Fruit fly (Drosophila melanogaster) whole organism, embryonic: Measurements from ENCODE around the gene Hrd3.

ENCODE experiments used
- B-H1 ChIP-seq: fragments of 200-800 bp; sonication (Bioruptor generic); IDR thresholded peaks from 3 replicates; pipeline ENCODE4 v1.3.6; 2022; ENCODE audit warnings: missing biosample characterization, missing genetic modification characterization
- Blimp-1 ChIP-seq: fragments of 200-800 bp; sonication (Bioruptor generic); optimal IDR thresholded peaks from 3 replicates; lab custom pipeline; 2018; ENCODE audit warnings: missing biosample characterization, missing genetic modification characterization, mild to moderate bottlenecking, moderate library complexity, missing genetic modification reagents
- CG11723 ChIP-seq: fragments of 200-800 bp; sonication (Bioruptor generic); optimal IDR thresholded peaks from 2 replicates; lab custom pipeline; 2017; ENCODE audit warnings: missing biosample characterization, mild to moderate bottlenecking, missing genetic modification characterization
- CG12104 ChIP-seq: fragments of 200-800 bp; sonication (Bioruptor generic); optimal IDR thresholded peaks from 3 replicates; lab custom pipeline; 2016; ENCODE audit warnings: missing biosample characterization, missing genetic modification characterization
- CG12236 ChIP-seq: fragments of 200-800 bp; sonication (Bioruptor generic); optimal IDR thresholded peaks from 2 replicates; lab custom pipeline; 2016; ENCODE audit warnings: missing biosample characterization, missing genetic modification characterization
- CG12659 ChIP-seq: fragments of 200-800 bp; sonication (Bioruptor generic); optimal IDR thresholded peaks from 3 replicates; lab custom pipeline; 2017; ENCODE audit warnings: mild to moderate bottlenecking, missing biosample characterization, missing genetic modification reagents, missing genetic modification characterization
- CG13894 ChIP-seq: fragments of 200-800 bp; sonication (Bioruptor generic); optimal IDR thresholded peaks from 3 replicates; lab custom pipeline; 2018; ENCODE audit warnings: missing biosample characterization, mild to moderate bottlenecking, missing genetic modification characterization, moderate library complexity
- CG14710 ChIP-seq: fragments of 200-800 bp; sonication (Bioruptor generic); optimal IDR thresholded peaks from 3 replicates; lab custom pipeline; 2019; ENCODE audit warnings: missing biosample characterization, mild to moderate bottlenecking, missing genetic modification characterization, moderate library complexity
- CG17385 ChIP-seq: fragments of 200-800 bp; sonication (Bioruptor generic); optimal IDR thresholded peaks from 3 replicates; lab custom pipeline; 2018; ENCODE audit warnings: missing biosample characterization, mild to moderate bottlenecking, missing genetic modification characterization
- CG18262 ChIP-seq: fragments of 200-800 bp; optimal IDR thresholded peaks from 3 replicates; lab custom pipeline; 2019; ENCODE audit warnings: missing biosample characterization, mild to moderate bottlenecking, missing genetic modification characterization, moderate library complexity
- CG2875 ChIP-seq: fragments of 200-800 bp; sonication (Bioruptor generic); optimal IDR thresholded peaks from 2 replicates; lab custom pipeline; 2017; ENCODE audit warnings: missing biosample characterization, mild to moderate bottlenecking, missing genetic modification characterization, missing genetic modification reagents
- CG31388 ChIP-seq: fragments of 200-800 bp; sonication (Bioruptor generic); optimal IDR thresholded peaks from 2 replicates; lab custom pipeline; 2016; ENCODE audit warnings: missing biosample characterization, missing genetic modification characterization
- CG32767 ChIP-seq: fragments of 200-800 bp; sonication (Bioruptor generic); IDR thresholded peaks from 2 replicates; pipeline ENCODE4 v1.3.6; 2022; ENCODE audit warnings: missing biosample characterization, missing genetic modification characterization
- CG32772 ChIP-seq: fragments of 200-800 bp; sonication (Bioruptor generic); IDR thresholded peaks from 2 replicates; pipeline ENCODE4 v1.3.6; 2022; ENCODE audit warnings: missing biosample characterization, missing genetic modification characterization
- CG4404 ChIP-seq: fragments of 200-800 bp; sonication (Bioruptor generic); IDR thresholded peaks from 2 replicates; pipeline ENCODE4 v1.3.6; 2022; ENCODE audit warnings: missing biosample characterization, missing genetic modification characterization
- CG7271 ChIP-seq: fragments of 200-800 bp; sonication (Bioruptor generic); optimal IDR thresholded peaks from 2 replicates; lab custom pipeline; 2018; ENCODE audit warnings: missing biosample characterization, mild to moderate bottlenecking, missing genetic modification characterization, moderate library complexity
- CG7928 ChIP-seq: fragments of 200-800 bp; sonication (Bioruptor generic); optimal IDR thresholded peaks from 2 replicates; lab custom pipeline; 2017; ENCODE audit warnings: missing biosample characterization, mild to moderate bottlenecking, missing genetic modification characterization
- CG8944 ChIP-seq: fragments of 200-800 bp; sonication (Bioruptor generic); optimal IDR thresholded peaks from 3 replicates; lab custom pipeline; 2016; ENCODE audit warnings: missing biosample characterization, missing genetic modification characterization
- D19A ChIP-seq: fragments of 200-800 bp; optimal IDR thresholded peaks from 3 replicates; lab custom pipeline; 2019; ENCODE audit warnings: missing biosample characterization, mild to moderate bottlenecking, missing genetic modification characterization, moderate library complexity
- Dll ChIP-seq: fragments of 200-800 bp; sonication (Bioruptor generic); IDR thresholded peaks from 4 replicates; pipeline ENCODE4 v1.3.6; 2022; ENCODE audit warnings: missing biosample characterization, missing genetic modification characterization; ENCODE audit not compliant: partially characterized antibody
- Ets65A ChIP-seq: fragments of 200-800 bp; sonication (Bioruptor generic); peaks from one replicate; lab custom pipeline; 2016; ENCODE audit warnings: missing biosample characterization, missing genetic modification characterization
- Hr78 ChIP-seq, 2 experiments: fragments of 200-800 bp in 1 of 2; fragments of >200 bp in 1 of 2; sonication (Bioruptor generic) in 1 of 2; optimal IDR thresholded peaks; 2 replicates each; lab custom pipeline; 2017 to 2019; ENCODE audit warnings: missing biosample characterization in 2 of 2, missing genetic modification characterization in 2 of 2, mild to moderate bottlenecking in 1 of 2, moderate library complexity in 1 of 2
- Mrtf ChIP-seq: fragments of 200-800 bp; sonication (Bioruptor generic); IDR thresholded peaks from 3 replicates; pipeline ENCODE4 v1.3.6; 2022; ENCODE audit warnings: missing biosample characterization, missing genetic modification characterization
- Pdp1 ChIP-seq, 2 experiments: fragments of 200-800 bp; sonication (Bioruptor generic); optimal IDR thresholded peaks; 3 replicates each; lab custom pipeline; 2016; ENCODE audit warnings: missing biosample characterization in 2 of 2, missing genetic modification characterization in 2 of 2, mild to moderate bottlenecking in 1 of 2, moderate library complexity in 1 of 2
- Stat92E ChIP-seq, 3 experiments: fragments of >200 bp in 2 of 3; fragments of 200-800 bp in 1 of 3; sonication (Bioruptor generic) in 1 of 3; optimal IDR thresholded peaks; 2 replicates each; lab custom pipeline; 2017 to 2019; ENCODE audit warnings: missing biosample characterization in 3 of 3, missing genetic modification characterization in 3 of 3, mild to moderate bottlenecking in 1 of 3, moderate library complexity in 1 of 3
- Xrp1 ChIP-seq: fragments of 200-800 bp; sonication (Bioruptor generic); IDR thresholded peaks from 2 replicates; pipeline ENCODE4 v1.3.6; 2022; ENCODE audit warnings: missing biosample characterization, missing genetic modification characterization
- chinmo ChIP-seq: fragments of 200-800 bp; sonication (Bioruptor generic); IDR thresholded peaks from 4 replicates; pipeline ENCODE4 v1.3.6; 2022; ENCODE audit warnings: missing biosample characterization, missing genetic modification characterization; ENCODE audit not compliant: partially characterized antibody
- crol ChIP-seq: fragments of 200-800 bp; sonication (Bioruptor generic); IDR thresholded peaks from 2 replicates; pipeline ENCODE4 v1.3.6; 2022; ENCODE audit warnings: missing biosample characterization, missing genetic modification characterization
- cwo ChIP-seq: fragments of 200-800 bp; sonication (Bioruptor generic); optimal IDR thresholded peaks from 3 replicates; lab custom pipeline; 2017; ENCODE audit warnings: missing biosample characterization, missing genetic modification characterization, mild to moderate bottlenecking, moderate library complexity, missing genetic modification reagents
- hb ChIP-seq: fragments of 200-800 bp; sonication (Bioruptor generic); IDR thresholded peaks from 3 replicates; pipeline ENCODE4 v1.3.6; 2022; ENCODE audit warnings: missing biosample characterization, missing genetic modification characterization; ENCODE audit not compliant: partially characterized antibody
- kay ChIP-seq: fragments of 200-800 bp; sonication (Bioruptor generic); optimal IDR thresholded peaks from 2 replicates; lab custom pipeline; 2016; ENCODE audit warnings: missing biosample characterization, missing genetic modification characterization
- kni ChIP-seq: fragments of 200-800 bp; sonication (Bioruptor generic); optimal IDR thresholded peaks from 3 replicates; lab custom pipeline; 2017; ENCODE audit warnings: mild to moderate bottlenecking, missing biosample characterization, missing genetic modification reagents, missing genetic modification characterization
- lov ChIP-seq, 2 experiments: fragments of 200-800 bp in 1 of 2; fragments of >200 bp in 1 of 2; sonication (Bioruptor generic) in 1 of 2; IDR thresholded peaks in 1 of 2; optimal IDR thresholded peaks in 1 of 2; 2 replicates in 1 of 2; 3 replicates in 1 of 2; pipeline versions ENCODE4 v1.3.6 to Lab custom; 2017 to 2022; ENCODE audit warnings: missing biosample characterization in 1 of 2, missing genetic modification characterization in 1 of 2
- nom ChIP-seq: fragments of 200-800 bp; sonication (Bioruptor generic); optimal IDR thresholded peaks from 2 replicates; lab custom pipeline; 2017; ENCODE audit warnings: missing biosample characterization, missing genetic modification characterization, mild to moderate bottlenecking, moderate library complexity, missing genetic modification reagents
- pan ChIP-seq, 4 experiments: fragments of >200 bp in 3 of 4; fragments of 200-800 bp in 1 of 4; sonication (Bioruptor generic) in 1 of 4; optimal IDR thresholded peaks in 3 of 4; IDR thresholded peaks in 1 of 4; 2 replicates each; pipeline versions ENCODE4 v1.3.6 to Lab custom; 2017 to 2022; ENCODE audit warnings: missing biosample characterization in 2 of 4, missing genetic modification characterization in 2 of 4, mixed read lengths in 1 of 4
- pfk ChIP-seq: fragments of 200-800 bp; sonication (Bioruptor generic); optimal IDR thresholded peaks from 2 replicates; lab custom pipeline; 2018; ENCODE audit warnings: missing biosample characterization, mild to moderate bottlenecking, missing genetic modification characterization, moderate library complexity
- pros ChIP-seq: fragments of 200-800 bp; sonication (Bioruptor generic); optimal IDR thresholded peaks from 3 replicates; lab custom pipeline; 2019; ENCODE audit warnings: missing biosample characterization, mild to moderate bottlenecking, missing genetic modification characterization, moderate library complexity
- repo ChIP-seq: fragments of 200-800 bp; sonication (Bioruptor generic); optimal IDR thresholded peaks from 2 replicates; lab custom pipeline; 2016; ENCODE audit warnings: missing biosample characterization, missing genetic modification characterization
- rib ChIP-seq: fragments of 200-800 bp; sonication (Bioruptor generic); IDR thresholded peaks from 2 replicates; pipeline ENCODE4 v1.3.6; 2022; ENCODE audit warnings: missing biosample characterization, missing genetic modification characterization
- row ChIP-seq: fragments of 200-800 bp; sonication (Bioruptor generic); IDR thresholded peaks from 3 replicates; pipeline ENCODE4 v1.3.6; 2022; ENCODE audit warnings: missing biosample characterization, missing genetic modification characterization
- sisA ChIP-seq: fragments of 200-800 bp; sonication (Bioruptor generic); IDR thresholded peaks from 2 replicates; pipeline ENCODE4 v1.3.6; 2022; ENCODE audit warnings: missing biosample characterization, missing genetic modification characterization
- sob ChIP-seq: fragments of 200-800 bp; sonication (Bioruptor generic); IDR thresholded peaks from 2 replicates; pipeline ENCODE4 v1.3.6; 2022; ENCODE audit warnings: missing biosample characterization, missing genetic modification characterization
- zf30C ChIP-seq: fragments of 200-800 bp; sonication (Bioruptor generic); optimal IDR thresholded peaks from 3 replicates; lab custom pipeline; 2018; ENCODE audit warnings: missing biosample characterization, mild to moderate bottlenecking, missing genetic modification characterization
- zfh1 ChIP-seq: fragments of 200-800 bp; sonication (Bioruptor generic); IDR thresholded peaks from 3 replicates; pipeline ENCODE4 v1.3.6; 2022; ENCODE audit warnings: missing biosample characterization, missing genetic modification characterization
- zfh2 ChIP-seq: fragments of 200-800 bp; sonication (Bioruptor generic); optimal IDR thresholded peaks from 2 replicates; lab custom pipeline; 2016; ENCODE audit warnings: missing biosample characterization, missing genetic modification characterization

Gene Hrd3

DNA sequence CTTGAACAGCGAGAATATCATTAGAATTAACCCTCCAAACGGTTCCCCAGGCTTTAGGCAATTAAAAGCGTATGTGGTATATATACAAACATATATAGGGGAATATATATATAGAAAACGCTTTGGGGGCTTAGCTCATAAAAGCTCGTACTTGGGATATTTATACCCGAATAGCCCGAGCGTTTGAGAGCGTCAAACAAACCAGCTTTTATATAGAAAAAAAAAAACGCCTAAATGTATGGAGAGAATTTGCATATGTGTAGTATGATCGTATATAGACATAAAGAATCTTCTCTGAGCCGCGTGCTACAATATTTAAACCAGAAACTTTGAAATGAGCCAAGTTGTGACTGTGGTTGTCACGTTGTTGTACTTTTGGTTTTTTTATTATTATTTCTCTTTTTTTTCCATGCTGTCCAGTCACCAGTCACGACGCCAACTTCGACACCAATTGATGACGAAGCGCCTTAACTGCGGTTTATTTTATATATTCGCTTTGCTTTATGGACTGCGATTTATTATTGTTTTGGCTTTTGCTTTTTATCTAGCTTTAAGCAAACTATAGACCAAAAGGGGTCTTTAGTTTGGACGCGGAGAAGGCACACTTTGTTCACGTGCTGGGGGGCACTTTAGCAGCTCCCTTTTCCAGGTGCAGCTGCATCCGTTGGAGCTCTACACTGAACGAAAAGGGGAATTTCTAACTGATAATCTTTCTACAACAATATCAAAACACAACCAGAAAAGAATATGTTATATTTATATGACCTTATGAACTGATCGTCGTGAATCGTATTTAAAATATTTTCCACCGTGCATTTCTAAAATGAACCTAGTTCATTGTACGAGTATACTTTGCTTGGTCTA, 28.6 kb upstream of the Hrd3 start (continued):
- TF ChIP-seq CG8944 (no peak), zfh2 (no peak), CG13894 (tag; lab: Kevin White, UChicago) (peak; percentile 83), Xrp1 (GFP tag; lab: Robert Waterston, UW) (peak; percentile 78), B-H1 (no peak), rib (no peak), lov (optimal IDR thresholded peaks at IDR 0.05; lab: Kevin White, UChicago) (no peak), lov (GFP tag; IDR thresholded peaks at IDR 0.05; lab: Robert Waterston, UW) (0 out of 3 replicates have a peak, but pooled peaks have one; percentile 57), pfk (GFP tag; lab: Kevin White, UChicago) (no peak), CG18262 (tag; lab: Kevin White, UChicago) (peak; percentile 54), CG32767 (GFP tag; lab: Robert Waterston, UW) (no peak), row (GFP tag; lab: Robert Waterston, UW) (0 out of 3 replicates have a peak, but pooled peaks have one; percentile 16), CG12659 (GFP tag; lab: Kevin White, UChicago) (no peak), CG4404 (GFP tag; lab: Robert Waterston, UW) (no peak), pan (optimal IDR thresholded peaks at IDR 0.05; lab: Kevin White, UChicago) (no peak), pan (GFP tag; optimal IDR thresholded peaks at IDR 0.05 in 1 of 2, IDR thresholded peaks at IDR 0.05 in 1 of 2) (no peak), Hr78 (GFP tag; optimal IDR thresholded peaks at IDR 0.05; lab: Kevin White, UChicago) (peak in 1 of 2 experiments; percentile 25), sisA (GFP tag; lab: Robert Waterston, UW) (no peak), CG12104 (GFP tag; lab: Kevin White, UChicago) (no peak), sob (GFP tag; lab: Robert Waterston, UW) (no peak), CG2875 (GFP tag; lab: Kevin White, UChicago) (no peak), zf30C (peak; percentile 39), CG31388 (GFP tag; lab: Kevin White, UChicago) (no peak), CG12236 (GFP tag; lab: Kevin White, UChicago) (no peak), CG11723 (GFP tag; lab: Kevin White, UChicago) (no peak), CG32772 (peak; percentile 34; the same call in 1 of the 2 replicates), cwo (GFP tag; lab: Kevin White, UChicago) (peak; percentile 36), zfh1 (GFP tag; lab: Robert Waterston, UW) (peak; percentile 45; the same call in 1 of the 3 replicates), CG17385 (GFP tag; lab: Kevin White, UChicago) (no peak), Dll (GFP tag; lab: Robert Waterston, UW) (no peak), repo (GFP tag; lab: Kevin White, UChicago) (no peak), chinmo (GFP tag; lab: Robert Waterston, UW) (0 out of 4 replicates have a peak, but pooled peaks have one; percentile 61)

dm6 chr3R:23784925-23785680, 26.7 kb upstream of the Hrd3 start:
- TF ChIP-seq crol (peak; percentile 62), CG7271 (tag; lab: Kevin White, UChicago) (no peak), pros (GFP tag; lab: Kevin White, UChicago) (peak; percentile 20), kay (peak; percentile 3), Blimp-1 (GFP tag; lab: Kevin White, UChicago) (peak; percentile 93), Stat92E (GFP tag; optimal IDR thresholded peaks at IDR 0.05; lab: Kevin White, UChicago) (no peak), Mrtf (GFP tag; lab: Robert Waterston, UW) (no peak), Ets65A (peak; percentile 45), CG14710 (no peak), hb (GFP tag; lab: Robert Waterston, UW) (no peak), kni (GFP tag; lab: Kevin White, UChicago) (peak; percentile 31), Pdp1 (GFP tag; optimal IDR thresholded peaks at IDR 0.05; lab: Kevin White, UChicago) (peak in 1 of 2 experiments; percentile 8), D19A (peak; percentile 27), CG7928 (GFP tag; lab: Kevin White, UChicago) (no peak), nom (GFP tag; lab: Kevin White, UChicago) (peak; percentile 87)
